Worm (Caenorhabditis elegans) whole organism, young adult: ENCODE measurements around the gene aex-4.

Experiments
- B0019.2 ChIP-seq: fragments of 200-800 bp; sonication (Bioruptor generic); conservative IDR thresholded peaks from 2 replicates; pipeline ENCODE4 v1.3.6; 2022; ENCODE audit warnings: missing genetic modification reagents, missing genetic modification characterization, missing compliant biosample characterization
- B0336.3 ChIP-seq: fragments of 200-800 bp; sonication (Bioruptor generic); IDR thresholded peaks from 2 replicates; pipeline ENCODE4 v1.3.6; 2022; ENCODE audit warnings: missing genetic modification characterization, missing compliant biosample characterization
- D2030.7 ChIP-seq: fragments of 200-800 bp; sonication (Bioruptor generic); IDR thresholded peaks from 2 replicates; pipeline ENCODE4 v1.3.6; 2022; ENCODE audit warnings: missing genetic modification reagents, missing genetic modification characterization, missing compliant biosample characterization
- F10E7.11 ChIP-seq: sonication (generic microtip); optimal IDR thresholded peaks from 2 replicates; lab custom pipeline; 2017; ENCODE audit warnings: mild to moderate bottlenecking, missing genetic modification characterization, moderate library complexity, missing compliant biosample characterization
- F22D6.2 ChIP-seq: sonication (generic microtip); optimal IDR thresholded peaks from 2 replicates; lab custom pipeline; 2016; ENCODE audit warnings: mild to moderate bottlenecking, missing genetic modification characterization, missing compliant biosample characterization
- F23B12.7 ChIP-seq: sonication (generic microtip); optimal IDR thresholded peaks from 2 replicates; lab custom pipeline; 2017; ENCODE audit warnings: missing genetic modification characterization, mild to moderate bottlenecking, missing compliant biosample characterization, antibody characterized with exemption, moderate library complexity; ENCODE audit not compliant: insufficient read depth
- F33H1.4 ChIP-seq: fragments of 200-800 bp; sonication (Bioruptor generic); IDR thresholded peaks from 2 replicates; pipeline ENCODE4 v1.3.6; 2022; ENCODE audit warnings: missing genetic modification reagents, missing genetic modification characterization, missing compliant biosample characterization
- K11D2.4 ChIP-seq: fragments of 200-800 bp; sonication (Bioruptor generic); IDR thresholded peaks from 2 replicates; pipeline ENCODE4 v1.3.6; 2022; ENCODE audit warnings: missing genetic modification reagents, missing genetic modification characterization, missing compliant biosample characterization
- Y79H2A.3 ChIP-seq: fragments of 200-800 bp; sonication (Bioruptor generic); conservative IDR thresholded peaks from 2 replicates; pipeline ENCODE4 v1.3.6; 2022; ENCODE audit warnings: missing genetic modification reagents, missing genetic modification characterization, missing compliant biosample characterization
- Y95B8A.8 ChIP-seq: fragments of 200-800 bp; sonication (Bioruptor generic); IDR thresholded peaks from 2 replicates; pipeline ENCODE4 v1.3.6; 2022; ENCODE audit warnings: missing genetic modification reagents, missing genetic modification characterization, missing compliant biosample characterization
- ama-1 ChIP-seq, 3 experiments: fragments of 150-350 bp in 1 of 3; sonication (generic microtip) in 2 of 3; optimal IDR thresholded peaks; 2 replicates each; lab custom pipeline; 2014 to 2018; ENCODE audit warnings: missing biosample characterization in 2 of 3, missing genetic modification characterization in 2 of 3, missing genetic modification reagents in 2 of 3
- aptf-3 ChIP-seq: fragments of 200-800 bp; sonication (Bioruptor generic); IDR thresholded peaks from 2 replicates; pipeline ENCODE4 v1.3.6; 2022; ENCODE audit warnings: missing genetic modification characterization, missing compliant biosample characterization
- attf-5 ChIP-seq: fragments of 200-800 bp; sonication (Bioruptor generic); optimal IDR thresholded peaks from 2 replicates; lab custom pipeline; 2018; ENCODE audit warnings: mild to moderate bottlenecking, missing genetic modification characterization, missing compliant biosample characterization
- attf-6 ChIP-seq: fragments of 200-800 bp; sonication (Bioruptor generic); IDR thresholded peaks from 2 replicates; pipeline ENCODE4 v1.3.6; 2022; ENCODE audit warnings: missing genetic modification reagents, missing genetic modification characterization, missing compliant biosample characterization
- cebp-1 ChIP-seq, 2 experiments: fragments of 200-800 bp in 1 of 2; sonication (Bioruptor generic) in 1 of 2; sonication (generic microtip) in 1 of 2; IDR thresholded peaks in 1 of 2; optimal IDR thresholded peaks in 1 of 2; 2 replicates each; pipeline versions ENCODE4 v1.3.6 to Lab custom; 2017 to 2022; ENCODE audit warnings: missing compliant biosample characterization in 2 of 2, missing genetic modification characterization in 2 of 2, mild to moderate bottlenecking in 1 of 2, missing genetic modification reagents in 1 of 2, moderate library complexity in 1 of 2
- ceh-40 ChIP-seq: fragments of 200-800 bp; sonication (Bioruptor generic); IDR thresholded peaks from 2 replicates; pipeline ENCODE4 v1.3.6; 2022; ENCODE audit warnings: missing genetic modification characterization, missing compliant biosample characterization
- ceh-79 ChIP-seq: sonication (generic microtip); optimal IDR thresholded peaks from 2 replicates; lab custom pipeline; 2017; ENCODE audit warnings: mild to moderate bottlenecking, missing genetic modification characterization, missing compliant biosample characterization
- die-1 ChIP-seq: sonication (generic microtip); optimal IDR thresholded peaks from 2 replicates; lab custom pipeline; 2016; ENCODE audit warnings: missing genotype, mild to moderate bottlenecking, missing genetic modification characterization, missing compliant biosample characterization
- dox-1 ChIP-seq: fragments of 200-800 bp; sonication (Bioruptor generic); IDR thresholded peaks from 2 replicates; pipeline ENCODE4 v1.3.6; 2022; ENCODE audit warnings: missing genetic modification reagents, missing genetic modification characterization, missing compliant biosample characterization
- dpff-1 ChIP-seq: sonication (generic microtip); optimal IDR thresholded peaks from 2 replicates; lab custom pipeline; 2017; ENCODE audit warnings: mild to moderate bottlenecking, missing genetic modification characterization, missing compliant biosample characterization
- efl-1 ChIP-seq: fragments of 150-350 bp; optimal IDR thresholded peaks from 2 replicates; lab custom pipeline; 2014; ENCODE audit warnings: missing biosample characterization, missing genetic modification reagents, missing genetic modification characterization
- egl-44 ChIP-seq: fragments of 200-800 bp; sonication (Bioruptor generic); IDR thresholded peaks from 2 replicates; pipeline ENCODE4 v1.3.6; 2022; ENCODE audit warnings: missing genetic modification reagents, missing genetic modification characterization, missing compliant biosample characterization
- let-526 ChIP-seq: fragments of 200-800 bp; sonication (Bioruptor generic); IDR thresholded peaks from 2 replicates; pipeline ENCODE4 v1.3.6; 2022; ENCODE audit warnings: missing genetic modification reagents, missing genetic modification characterization, missing compliant biosample characterization
- lin-35 ChIP-seq, 3 experiments: fragments of 150-350 bp in 2 of 3; sonication (generic microtip) in 1 of 3; optimal IDR thresholded peaks; 2 replicates each; lab custom pipeline; 2014 to 2018; ENCODE audit warnings: missing biosample characterization in 3 of 3, missing genetic modification characterization in 3 of 3, missing genetic modification reagents in 3 of 3
- lir-1 ChIP-seq: fragments of 200-800 bp; sonication (Bioruptor generic); conservative IDR thresholded peaks from 2 replicates; pipeline ENCODE4 v1.3.6; 2022; ENCODE audit warnings: missing genetic modification reagents, missing genetic modification characterization, missing compliant biosample characterization
- lsl-1 ChIP-seq: fragments of 200-800 bp; sonication (Bioruptor generic); optimal IDR thresholded peaks from 2 replicates; lab custom pipeline; 2018; ENCODE audit warnings: mild to moderate bottlenecking, missing genetic modification characterization, moderate library complexity, missing compliant biosample characterization
- madf-8 ChIP-seq: fragments of 200-800 bp; sonication (Bioruptor generic); conservative IDR thresholded peaks from 2 replicates; pipeline ENCODE4 v1.3.6; 2022; ENCODE audit warnings: missing genetic modification reagents, missing genetic modification characterization, missing compliant biosample characterization
- mcd-1 ChIP-seq: fragments of 200-800 bp; sonication (Bioruptor generic); IDR thresholded peaks from 2 replicates; pipeline ENCODE4 v1.3.6; 2022; ENCODE audit warnings: missing genetic modification reagents, missing genetic modification characterization, missing compliant biosample characterization
- mel-28 ChIP-seq: sonication (generic microtip); optimal IDR thresholded peaks from 2 replicates; lab custom pipeline; 2016; ENCODE audit warnings: borderline replicate concordance, mild to moderate bottlenecking, missing genetic modification characterization, missing compliant biosample characterization
- mxl-1 ChIP-seq: sonication (generic microtip); optimal IDR thresholded peaks from 2 replicates; lab custom pipeline; 2016; ENCODE audit warnings: missing genetic modification characterization, missing compliant biosample characterization
- nhr-80 ChIP-seq: sonication (generic microtip); optimal IDR thresholded peaks from 2 replicates; lab custom pipeline; 2016; ENCODE audit warnings: missing genetic modification characterization, missing compliant biosample characterization
- rec-8 ChIP-seq, 2 experiments: sonication (generic microtip); optimal IDR thresholded peaks; 2 replicates each; lab custom pipeline; 2016; ENCODE audit warnings: mild to moderate bottlenecking in 2 of 2, missing genetic modification characterization in 2 of 2, missing genetic modification reagents in 2 of 2, missing genotype in 2 of 2, missing biosample characterization in 1 of 2, missing compliant biosample characterization in 1 of 2, moderate library complexity in 1 of 2
- repo-1 ChIP-seq: sonication (generic microtip); optimal IDR thresholded peaks from 2 replicates; lab custom pipeline; 2017; ENCODE audit warnings: mild to moderate bottlenecking, missing genetic modification characterization, missing compliant biosample characterization
- sdz-38 ChIP-seq: sonication (generic microtip); optimal IDR thresholded peaks from 2 replicates; lab custom pipeline; 2016; ENCODE audit warnings: missing genotype, missing genetic modification characterization, missing compliant biosample characterization
- snpc-1.1 ChIP-seq: sonication (generic microtip); optimal IDR thresholded peaks from 2 replicates; lab custom pipeline; 2017; ENCODE audit warnings: missing genetic modification characterization, mild to moderate bottlenecking, missing compliant biosample characterization, antibody characterized with exemption, moderate library complexity, missing genotype, missing genetic modification reagents; ENCODE audit not compliant: insufficient read depth
- snpc-3.4 ChIP-seq: sonication (generic microtip); optimal IDR thresholded peaks from 2 replicates; lab custom pipeline; 2017; ENCODE audit warnings: missing genetic modification characterization, mild to moderate bottlenecking, missing compliant biosample characterization, antibody characterized with exemption, moderate library complexity, missing genotype, missing genetic modification reagents
- sptf-2 ChIP-seq: fragments of 200-800 bp; sonication (Bioruptor generic); optimal IDR thresholded peaks from 2 replicates; lab custom pipeline; 2018; ENCODE audit warnings: mild to moderate bottlenecking, missing genetic modification characterization, missing compliant biosample characterization
- unc-130 ChIP-seq: sonication (generic microtip); optimal IDR thresholded peaks from 2 replicates; lab custom pipeline; 2016; ENCODE audit warnings: missing genetic modification reagents, missing genetic modification characterization, missing compliant biosample characterization
- zfh-2 ChIP-seq: fragments of 200-800 bp; sonication (Bioruptor generic); conservative IDR thresholded peaks from 2 replicates; pipeline ENCODE4 v1.3.6; 2022; ENCODE audit warnings: missing genetic modification reagents, missing genetic modification characterization, missing compliant biosample characterization
- ztf-26 ChIP-seq: sonication (generic microtip); optimal IDR thresholded peaks from 2 replicates; lab custom pipeline; 2017; ENCODE audit warnings: missing genetic modification characterization, missing compliant biosample characterization
- ztf-3 ChIP-seq: fragments of 200-800 bp; sonication (Bioruptor generic); optimal IDR thresholded peaks from 2 replicates; lab custom pipeline; 2018; ENCODE audit warnings: mild to moderate bottlenecking, missing genetic modification characterization, missing compliant biosample characterization

Gene aex-4

DNA sequence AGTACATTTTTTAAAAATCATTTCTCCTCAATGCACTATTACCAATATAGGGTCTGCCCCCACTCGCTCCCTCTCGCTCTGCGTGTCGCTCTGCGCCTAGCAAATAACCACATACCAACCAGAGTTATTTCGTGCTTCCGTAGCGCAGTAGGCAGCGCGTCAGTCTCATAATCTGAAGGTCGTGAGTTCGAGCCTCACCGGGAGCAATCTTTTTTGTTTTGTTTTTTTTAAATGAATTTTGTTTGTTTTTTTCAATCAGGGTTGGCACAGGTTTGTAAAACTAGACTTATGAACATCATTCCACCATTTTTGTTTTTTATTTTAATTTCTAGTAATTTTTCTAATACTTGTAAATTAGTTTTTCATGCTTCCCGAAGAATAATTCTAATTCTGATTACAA lies 31.5 kb upstream of the aex-4 start (continued):
- TF ChIP-seq mcd-1 (GFP tag; lab: Robert Waterston, UW) (peak; percentile 73), mxl-1 (tag; lab: Kevin White, UChicago) (peak; percentile 66), madf-8 (0 out of 2 replicates have a peak, but pooled peaks have one; percentile 27), dpff-1 (tag; lab: Kevin White, UChicago) (no peak), F23B12.7 (tag; lab: Kevin White, UChicago) (peak; percentile 75), ceh-40 (GFP tag; lab: Robert Waterston, UW) (no peak), egl-44 (peak; percentile 70), let-526 (GFP tag; lab: Robert Waterston, UW) (0 out of 2 replicates have a peak, but pooled peaks have one; percentile 29), F10E7.11 (tag; lab: Kevin White, UChicago) (peak; percentile 25), F22D6.2 (tag; lab: Kevin White, UChicago) (no peak)

DNA sequence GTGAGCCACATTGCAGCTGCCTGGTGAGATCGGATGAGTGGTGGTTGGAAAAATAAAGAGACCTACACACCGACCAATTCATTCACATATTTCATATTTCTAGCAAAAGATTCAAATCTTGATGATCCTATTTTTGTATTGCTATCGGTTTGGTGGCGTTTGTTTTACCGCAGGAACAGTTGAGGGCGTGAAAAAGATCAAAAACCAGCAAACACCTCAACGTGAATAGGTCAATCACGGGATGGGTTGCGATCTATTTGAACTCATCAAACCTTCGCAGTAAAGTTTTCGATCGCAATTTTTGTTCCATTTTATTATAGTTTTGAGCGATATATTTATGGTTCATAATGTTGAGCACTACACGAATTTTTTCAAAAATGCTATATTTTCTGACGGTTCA lies 27.2 kb upstream of the aex-4 start:
- TF ChIP-seq D2030.7 = no peak
- TF ChIP-seq B0019.2 (GFP tag; lab: Robert Waterston, UW) = no peak
- no peak for TF ChIP-seq dox-1 (GFP tag; lab: Robert Waterston, UW)
- TF ChIP-seq attf-5 (GFP tag; lab: Kevin White, UChicago) = no peak
- no peak for TF ChIP-seq Y95B8A.8 (GFP tag; lab: Robert Waterston, UW)
- TF ChIP-seq lsl-1 = no peak
- TF ChIP-seq unc-130 = no peak
- TF ChIP-seq lin-35 (GFP tag; optimal IDR thresholded peaks at IDR 0.05; lab: Kevin White, UChicago) = no peak
- TF ChIP-seq mel-28 (tag; lab: Kevin White, UChicago) = no peak
- no peak for TF ChIP-seq sptf-2

- TF ChIP-seq cebp-1 (GFP tag; IDR thresholded peaks at IDR 0.05; lab: Robert Waterston, UW) (no peak), cebp-1 (tag; optimal IDR thresholded peaks at IDR 0.05; lab: Kevin White, UChicago) (peak; percentile 28), repo-1 (tag; lab: Kevin White, UChicago) (no peak)
- TF ChIP-seq, all 124 proteins: peak for 1
These were observed 23.8 kb upstream of the aex-4 start for ce11 chrX:3705319-3705718.

- TF ChIP-seq aptf-3 (GFP tag; lab: Robert Waterston, UW) (no peak), zfh-2 (GFP tag; lab: Robert Waterston, UW) (peak; percentile 70), B0336.3 (GFP tag; lab: Robert Waterston, UW) (no peak), snpc-3.4 (tag; lab: Kevin White, UChicago) (no peak), ztf-26 (no peak), ceh-79 (tag; lab: Kevin White, UChicago) (no peak)
- TF ChIP-seq, all 124 proteins: peak for 1
These were observed 22.8 kb upstream of the aex-4 start for ce11 chrX:3706319-3706718.

DNA sequence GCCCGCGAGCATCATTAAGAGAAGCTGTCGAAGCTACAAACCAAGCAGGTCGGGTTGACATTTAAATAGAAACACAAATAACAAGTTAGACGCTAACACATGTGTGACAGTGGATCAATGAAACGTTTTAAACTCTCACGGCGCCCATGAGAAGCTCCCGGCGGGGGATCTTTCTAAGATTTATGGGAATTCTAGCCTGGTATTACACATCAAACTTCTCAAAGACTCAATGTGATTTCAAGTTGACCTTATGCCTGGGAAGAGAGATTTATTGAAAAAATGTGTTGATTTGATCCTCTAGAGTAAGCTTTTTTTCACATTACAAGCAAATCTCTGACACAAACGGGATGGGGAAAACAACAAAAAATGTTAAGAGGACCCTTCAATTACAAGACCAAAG lies 19.3 kb upstream of the aex-4 start:
- no peak for TF ChIP-seq nhr-80 (tag; lab: Kevin White, UChicago)
- no peak for TF ChIP-seq madf-8
- TF ChIP-seq snpc-1.1 (tag; lab: Kevin White, UChicago) = no peak
- no peak for TF ChIP-seq B0019.2 (GFP tag; lab: Robert Waterston, UW)
- no peak for TF ChIP-seq Y79H2A.3 (GFP tag; lab: Robert Waterston, UW)
- no peak for TF ChIP-seq F23B12.7 (tag; lab: Kevin White, UChicago)
- no peak for TF ChIP-seq zfh-2 (GFP tag; lab: Robert Waterston, UW)
- TF ChIP-seq B0336.3 (GFP tag; lab: Robert Waterston, UW) = no peak
- TF ChIP-seq sdz-38 = no peak
- TF ChIP-seq lir-1 (GFP tag; lab: Robert Waterston, UW) = no peak
- no peak for TF ChIP-seq ama-1 (optimal IDR thresholded peaks at IDR 0.05; lab: Kevin White, UChicago)
- TF ChIP-seq ama-1 (GFP tag; optimal IDR thresholded peaks at IDR 0.05; lab: Kevin White, UChicago) = no peak
- TF ChIP-seq ztf-3 (GFP tag; lab: Kevin White, UChicago) = no peak
- no peak for TF ChIP-seq F33H1.4 (GFP tag; lab: Robert Waterston, UW)
- no peak for TF ChIP-seq K11D2.4 (GFP tag; lab: Robert Waterston, UW)
- TF ChIP-seq attf-6 (GFP tag; lab: Robert Waterston, UW) = no peak
- TF ChIP-seq rec-8 (tag; optimal IDR thresholded peaks at IDR 0.05; lab: Kevin White, UChicago) = no peak
- TF ChIP-seq efl-1 = no peak
- TF ChIP-seq die-1 (tag; lab: Kevin White, UChicago) = no peak
